Fruit fly (Drosophila melanogaster): ENCODE data around the gene dpr19.

Gene dpr19

DNA sequence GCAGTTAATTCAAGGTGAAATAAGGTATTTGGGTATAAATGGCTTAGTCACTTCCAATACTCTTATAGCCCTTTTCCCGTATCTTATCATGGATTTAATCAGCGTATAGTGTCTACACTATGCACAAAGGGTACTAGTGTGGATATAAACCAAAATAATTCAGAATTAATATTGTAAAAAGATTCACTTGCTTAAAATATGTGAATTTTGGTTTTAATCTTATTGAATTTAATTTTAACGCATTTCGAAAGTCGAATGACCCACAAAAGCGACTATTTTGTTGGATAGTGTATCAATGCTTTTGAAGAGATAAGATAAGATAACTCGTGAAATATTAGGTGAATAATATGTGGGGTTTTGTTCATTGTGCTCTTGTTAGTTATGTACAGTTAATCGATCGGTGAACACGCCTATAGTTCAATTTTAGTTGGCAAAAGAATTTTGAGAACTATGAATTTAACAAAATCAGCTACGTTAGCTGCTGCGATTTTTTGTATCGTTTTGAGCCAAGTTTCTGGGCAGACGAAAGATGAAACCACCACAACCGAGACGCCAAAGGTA is 6.0 kb downstream of the dpr19 start, which contains the start of gene CG5096 (continued):
- peak; percentile 83 for TF ChIP-seq chm (GFP tag; IDR thresholded peaks at IDR 0.05)
- TF ChIP-seq row (GFP tag; IDR thresholded peaks at IDR 0.05): peak; percentile 96
- TF ChIP-seq CG1832 (GFP tag; optimal IDR thresholded peaks at IDR 0.05): no peak
- peak; percentile 72; the same call in 1 of the 3 replicates for TF ChIP-seq C15 (GFP tag; IDR thresholded peaks at IDR 0.05)
- peak; percentile 33 for TF ChIP-seq NC2α (GFP tag; optimal IDR thresholded peaks at IDR 0.05)
- TF ChIP-seq h (optimal IDR thresholded peaks at IDR 0.05): no peak
- peak; percentile 76 for TF ChIP-seq CG12942 (GFP tag; optimal IDR thresholded peaks at IDR 0.05)
- no peak; the same call in 2 of the 3 replicates for TF ChIP-seq Mrtf (GFP tag; IDR thresholded peaks at IDR 0.05)
- no peak for TF ChIP-seq gt (GFP tag; IDR thresholded peaks at IDR 0.05)
- TF ChIP-seq CG2199 (GFP tag; IDR thresholded peaks at IDR 0.05): peak; percentile 70; the same call in 1 of the 3 replicates
- no peak for TF ChIP-seq CG10565 (GFP tag; optimal IDR thresholded peaks at IDR 0.05)
- peak; percentile 89 for TF ChIP-seq Awh (GFP tag; IDR thresholded peaks at IDR 0.05)
- TF ChIP-seq Sry-β (GFP tag; optimal IDR thresholded peaks at IDR 0.05): peak; percentile 22
- peak; percentile 49 for TF ChIP-seq CG8359 (GFP tag; optimal IDR thresholded peaks at IDR 0.05; ENCODE audit: borderline replicate concordance)
- no peak for TF ChIP-seq yki (optimal IDR thresholded peaks at IDR 0.05)
- TF ChIP-seq pzg (GFP tag; optimal IDR thresholded peaks at IDR 0.05): peak; percentile 10
- peak; percentile 87 for TF ChIP-seq CG14050 (GFP tag; IDR thresholded peaks at IDR 0.05)
- no peak for TF ChIP-seq crol (GFP tag; IDR thresholded peaks at IDR 0.05)
- TF ChIP-seq Usf (GFP tag; optimal IDR thresholded peaks at IDR 0.05): peak; percentile 49
- TF ChIP-seq lbe (GFP tag; optimal IDR thresholded peaks at IDR 0.05): peak; percentile 62
- no peak for TF ChIP-seq CG17186 (GFP tag; optimal IDR thresholded peaks at IDR 0.05)
- TF ChIP-seq CG1792 (GFP tag; optimal IDR thresholded peaks at IDR 0.05): peak; percentile 78
- TF ChIP-seq CG7357 (GFP tag; IDR thresholded peaks at IDR 0.05): peak; percentile 75
- peak; percentile 52 for TF ChIP-seq CG30431 (GFP tag; optimal IDR thresholded peaks at IDR 0.05)
- TF ChIP-seq eyg (GFP tag; optimal IDR thresholded peaks at IDR 0.05): peak; percentile 69
- no peak for TF ChIP-seq CG7271 (tag; optimal IDR thresholded peaks at IDR 0.05)
- no peak for TF ChIP-seq z (GFP tag; IDR thresholded peaks at IDR 0.05)
- TF ChIP-seq so (GFP tag; IDR thresholded peaks at IDR 0.05): peak; percentile 93
- peak; percentile 82 for TF ChIP-seq CG12744 (GFP tag; optimal IDR thresholded peaks at IDR 0.05)
- TF ChIP-seq CG10462 (GFP tag; optimal IDR thresholded peaks at IDR 0.05): peak; percentile 52
- TF ChIP-seq CG18599 (GFP tag; optimal IDR thresholded peaks at IDR 0.05): peak; percentile 97
- no peak; the same call in 1 of the 2 replicates for TF ChIP-seq CG11247 (GFP tag; IDR thresholded peaks at IDR 0.05)
- peak; percentile 15 for TF ChIP-seq sima (GFP tag; optimal IDR thresholded peaks at IDR 0.05)
- peak; percentile 47 for TF ChIP-seq CG2202 (tag; optimal IDR thresholded peaks at IDR 0.05)
- TF ChIP-seq CG10321 (GFP tag; IDR thresholded peaks at IDR 0.05): peak; percentile 59; the same call in 1 of the 2 replicates
- peak; percentile 59 for TF ChIP-seq tup (GFP tag; optimal IDR thresholded peaks at IDR 0.05)
- peak; percentile 53 for TF ChIP-seq pum (GFP tag; optimal IDR thresholded peaks at IDR 0.05)
- TF ChIP-seq B-H2 (GFP tag; optimal IDR thresholded peaks at IDR 0.05): peak; percentile 84
- TF ChIP-seq CG31441 (GFP tag; IDR thresholded peaks at IDR 0.05): peak; percentile 87
- peak; percentile 46 for TF ChIP-seq CG30020 (tag; optimal IDR thresholded peaks at IDR 0.05)
- TF ChIP-seq CG34376 (GFP tag; optimal IDR thresholded peaks at IDR 0.05): peak; percentile 83
- no peak for TF ChIP-seq br (optimal IDR thresholded peaks at IDR 0.05)
- no peak for TF ChIP-seq CG34224 (GFP tag; IDR thresholded peaks at IDR 0.05; ENCODE audit: partially characterized antibody)
- TF ChIP-seq CG32767 (GFP tag; IDR thresholded peaks at IDR 0.05): peak; percentile 82
- no peak for TF ChIP-seq Stat92E (GFP tag; optimal IDR thresholded peaks at IDR 0.05)
- peak; percentile 87 for TF ChIP-seq fd3F (GFP tag; optimal IDR thresholded peaks at IDR 0.05)
- TF ChIP-seq H15 (GFP tag; IDR thresholded peaks at IDR 0.05): peak; percentile 82; the same call in 2 of the 3 replicates
- TF ChIP-seq CG9817 (tag; optimal IDR thresholded peaks at IDR 0.05): peak; percentile 85
- TF ChIP-seq CG6765 (GFP tag; optimal IDR thresholded peaks at IDR 0.05): peak; percentile 83
- TF ChIP-seq Neu2 (GFP tag; optimal IDR thresholded peaks at IDR 0.05; ENCODE audit: borderline replicate concordance): no peak
- TF ChIP-seq CG2712 (tag; optimal IDR thresholded peaks at IDR 0.05): peak; percentile 90
